Fruit fly (Drosophila melanogaster) whole organism, prepupa: ENCODE measurements around the gene CG18088.

Experiments used
- Blimp-1 ChIP-seq: fragments of 200-800 bp; sonication (Bioruptor generic); optimal IDR thresholded peaks from 3 replicates; lab custom pipeline; 2017; ENCODE audit warnings: missing biosample characterization, missing genetic modification characterization, mild to moderate bottlenecking, moderate library complexity, missing genetic modification reagents
- CG10631 ChIP-seq: fragments of 200-800 bp; sonication (Bioruptor generic); optimal IDR thresholded peaks from 2 replicates; lab custom pipeline; 2016; ENCODE audit warnings: missing biosample characterization, missing genetic modification characterization
- CG11762 ChIP-seq: fragments of 200-800 bp; sonication (Bioruptor generic); optimal IDR thresholded peaks from 3 replicates; lab custom pipeline; 2016; ENCODE audit warnings: missing biosample characterization, missing genetic modification characterization; ENCODE audit not compliant: insufficient read depth
- CG11902 ChIP-seq: fragments of 200-800 bp; sonication (Bioruptor generic); optimal IDR thresholded peaks from 3 replicates; lab custom pipeline; 2016; ENCODE audit warnings: missing biosample characterization, missing genetic modification characterization
- CG15336 ChIP-seq: fragments of 200-800 bp; sonication (Bioruptor generic); IDR thresholded peaks from 2 replicates; pipeline ENCODE4 v1.3.6; 2022; ENCODE audit warnings: missing biosample characterization, missing genetic modification characterization
- CG3032 ChIP-seq: fragments of 200-800 bp; optimal IDR thresholded peaks from 2 replicates; lab custom pipeline; 2019; ENCODE audit warnings: missing biosample characterization, mild to moderate bottlenecking, missing genetic modification characterization, moderate library complexity
- CG31627 ChIP-seq: fragments of 200-800 bp; sonication (Bioruptor generic); optimal IDR thresholded peaks from 3 replicates; lab custom pipeline; 2016; ENCODE audit warnings: missing biosample characterization, missing genetic modification characterization
- CG34406 ChIP-seq: fragments of 200-800 bp; sonication (Bioruptor generic); optimal IDR thresholded peaks from 3 replicates; lab custom pipeline; 2016; ENCODE audit warnings: missing biosample characterization, missing genetic modification characterization
- CG4318 ChIP-seq: fragments of 200-800 bp; sonication (Bioruptor generic); optimal IDR thresholded peaks from 3 replicates; lab custom pipeline; 2017; ENCODE audit warnings: missing biosample characterization, mild to moderate bottlenecking, missing genetic modification characterization
- CG6808 ChIP-seq: fragments of 200-800 bp; sonication (Bioruptor generic); optimal IDR thresholded peaks from 3 replicates; lab custom pipeline; 2017; ENCODE audit warnings: missing biosample characterization, missing genetic modification characterization, mild to moderate bottlenecking, moderate library complexity, missing genetic modification reagents
- CG7368 ChIP-seq: fragments of 200-800 bp; sonication (Bioruptor generic); optimal IDR thresholded peaks from 3 replicates; lab custom pipeline; 2016; ENCODE audit warnings: missing biosample characterization, missing genetic modification characterization
- CG8632 ChIP-seq: fragments of 200-800 bp; sonication (Bioruptor generic); optimal IDR thresholded peaks from 3 replicates; lab custom pipeline; 2016; ENCODE audit warnings: missing biosample characterization, missing genetic modification characterization
- Eip78C ChIP-seq: fragments of 200-800 bp; sonication (Bioruptor generic); peaks from one replicate; lab custom pipeline; 2016; ENCODE audit warnings: missing biosample characterization, missing genetic modification characterization
- Ets96B ChIP-seq: fragments of 200-800 bp; optimal IDR thresholded peaks from 2 replicates; lab custom pipeline; 2019; ENCODE audit warnings: missing biosample characterization, mild to moderate bottlenecking, missing genetic modification characterization, moderate library complexity
- Gug ChIP-seq: fragments of 200-800 bp; sonication (Bioruptor generic); IDR thresholded peaks from 2 replicates; pipeline ENCODE4 v1.3.6; 2022; ENCODE audit warnings: missing biosample characterization, missing genetic modification characterization
- Hr38 ChIP-seq: sonication (Bioruptor generic); optimal IDR thresholded peaks from 2 replicates; lab custom pipeline; 2016; ENCODE audit warnings: missing biosample characterization, missing genetic modification characterization
- Hr39 ChIP-seq: fragments of 200-800 bp; sonication (Bioruptor generic); optimal IDR thresholded peaks from 2 replicates; lab custom pipeline; 2016; ENCODE audit warnings: missing biosample characterization, missing genetic modification characterization
- Hr4 ChIP-seq: fragments of 200-800 bp; sonication (Bioruptor generic); optimal IDR thresholded peaks from 3 replicates; lab custom pipeline; 2016; ENCODE audit warnings: missing biosample characterization, missing genetic modification characterization
- Lpt ChIP-seq: fragments of 200-800 bp; sonication (Bioruptor generic); optimal IDR thresholded peaks from 3 replicates; lab custom pipeline; 2016; ENCODE audit warnings: missing biosample characterization, missing genetic modification characterization
- Sox102F ChIP-seq: fragments of 200-800 bp; sonication (Bioruptor generic); optimal IDR thresholded peaks from 2 replicates; lab custom pipeline; 2016; ENCODE audit warnings: missing biosample characterization, mild to moderate bottlenecking, missing genetic modification characterization
- Sox15 ChIP-seq: fragments of 200-800 bp; sonication (Bioruptor generic); optimal IDR thresholded peaks from 3 replicates; lab custom pipeline; 2016; ENCODE audit warnings: missing biosample characterization, missing genetic modification characterization
- cyc ChIP-seq: fragments of 200-800 bp; sonication (Bioruptor generic); optimal IDR thresholded peaks from 3 replicates; lab custom pipeline; 2016; ENCODE audit warnings: missing biosample characterization, missing genetic modification characterization
- dsx ChIP-seq: fragments of 200-800 bp; optimal IDR thresholded peaks from 3 replicates; lab custom pipeline; 2019; ENCODE audit warnings: missing biosample characterization, mild to moderate bottlenecking, missing genetic modification characterization, moderate library complexity; ENCODE audit not compliant: poor library complexity, severe bottlenecking
- fd85E ChIP-seq: fragments of 200-800 bp; sonication (Bioruptor generic); optimal IDR thresholded peaks from 3 replicates; lab custom pipeline; 2016; ENCODE audit warnings: missing biosample characterization, missing genetic modification characterization
- fkh ChIP-seq: fragments of 200-800 bp; sonication (Bioruptor generic); optimal IDR thresholded peaks from 3 replicates; lab custom pipeline; 2017; ENCODE audit warnings: missing biosample characterization, mild to moderate bottlenecking, missing genetic modification characterization, moderate library complexity
- lz ChIP-seq: fragments of 200-800 bp; sonication (Bioruptor generic); optimal IDR thresholded peaks from 3 replicates; lab custom pipeline; 2016; ENCODE audit warnings: missing biosample characterization, missing genetic modification characterization
- net ChIP-seq: fragments of 200-800 bp; sonication (Bioruptor generic); optimal IDR thresholded peaks from 3 replicates; lab custom pipeline; 2016; ENCODE audit warnings: missing biosample characterization, missing genetic modification characterization
- pdm3 ChIP-seq: fragments of 200-800 bp; sonication (Bioruptor generic); optimal IDR thresholded peaks from 3 replicates; lab custom pipeline; 2016; ENCODE audit warnings: missing biosample characterization, missing genetic modification characterization
- spab ChIP-seq: fragments of 200-800 bp; sonication (Bioruptor generic); optimal IDR thresholded peaks from 2 replicates; lab custom pipeline; 2017; ENCODE audit warnings: missing biosample characterization, mild to moderate bottlenecking, missing genetic modification characterization, missing genetic modification reagents
- svp ChIP-seq: fragments of 200-800 bp; sonication (Bioruptor generic); peaks from one replicate; lab custom pipeline; 2016; ENCODE audit warnings: missing biosample characterization, missing genetic modification characterization

The CG18088 gene

DNA sequence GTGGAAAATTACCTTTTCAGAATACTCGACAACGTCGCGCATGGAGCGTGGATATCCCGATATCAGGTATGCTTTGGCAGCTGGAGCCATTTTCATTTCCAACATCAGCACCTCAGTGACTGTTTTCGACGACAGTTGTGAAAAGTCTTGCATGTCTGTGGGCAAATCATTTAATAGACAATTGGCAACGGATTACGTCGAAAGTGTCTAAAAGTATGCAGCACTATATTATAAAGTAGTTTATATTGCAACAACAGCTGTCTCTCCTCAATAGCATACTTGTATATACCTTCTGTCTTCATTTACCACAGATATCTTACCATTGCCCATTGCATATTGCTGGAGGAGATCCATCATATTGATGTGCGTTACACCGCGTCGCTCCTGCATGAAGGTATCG is 5.6 kb downstream of the CG18088 start:
- TF ChIP-seq Sox102F (GFP tag; lab: Kevin White, UChicago), result no peak
- no peak for TF ChIP-seq fd85E
- no peak for TF ChIP-seq CG10631 (GFP tag; lab: Kevin White, UChicago)
- no peak for TF ChIP-seq CG11902 (GFP tag; lab: Kevin White, UChicago)
- TF ChIP-seq CG6808 (GFP tag; lab: Kevin White, UChicago), result no peak
- TF ChIP-seq CG11762, result no peak

dm6 chr2L:8974506-8974905 is 7.2 kb downstream of the CG18088 start:
- TF ChIP-seq CG15336 (GFP tag; lab: Robert Waterston, UW), result no peak
- no peak for TF ChIP-seq CG34406
- no peak for TF ChIP-seq CG10631 (GFP tag; lab: Kevin White, UChicago)
- TF ChIP-seq cyc, result no peak
- no peak for TF ChIP-seq svp
- TF ChIP-seq dsx (GFP tag; lab: Kevin White, UChicago), result no peak

dm6 chr2L:8975328-8975727 is 8.0 kb downstream of the CG18088 start, which contains the start of gene CG9541:
TSS of gene CG9541 (minus strand) at chr2L:8975428.
- TF ChIP-seq Hr39 (GFP tag; lab: Kevin White, UChicago) (no peak), net (GFP tag; lab: Kevin White, UChicago) (no peak), Hr38 (GFP tag; lab: Kevin White, UChicago) (no peak), Hr4 (no peak), spab (GFP tag; lab: Kevin White, UChicago) (no peak), Gug (GFP tag; lab: Robert Waterston, UW) (no peak)

DNA sequence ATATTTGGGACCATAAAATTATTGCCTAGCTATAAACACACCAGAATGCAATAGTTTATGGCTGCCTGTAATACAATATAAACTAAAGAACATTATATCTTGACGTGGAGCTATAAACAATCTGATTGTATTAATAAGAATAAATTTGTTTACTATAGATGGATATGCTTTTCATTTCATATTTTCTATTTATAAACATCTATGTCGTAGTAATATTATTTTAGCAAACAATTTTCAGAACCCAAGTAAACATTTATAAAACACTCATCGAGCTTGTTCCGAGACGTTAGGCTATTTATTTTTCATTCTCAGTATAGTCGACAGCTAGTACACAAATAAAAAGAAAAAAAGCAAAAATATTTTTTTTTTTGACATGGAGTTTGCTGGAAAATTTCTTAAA is 13.0 kb downstream of the CG18088 start, which contains the start of gene CG18662:
Gene CG18662 (plus strand): TSS at position 301 of the 400 bp plus-strand sequence.
- no peak for TF ChIP-seq Blimp-1 (GFP tag; lab: Kevin White, UChicago)
- TF ChIP-seq CG31627 (GFP tag; lab: Kevin White, UChicago), result no peak
- TF ChIP-seq dsx (GFP tag; lab: Kevin White, UChicago), result no peak
- no peak for TF ChIP-seq CG7368 (GFP tag; lab: Kevin White, UChicago)
- no peak for TF ChIP-seq CG8632
- TF ChIP-seq pdm3, result no peak
- TF ChIP-seq Ets96B (tag; lab: Kevin White, UChicago), result no peak
- TF ChIP-seq Hr38 (GFP tag; lab: Kevin White, UChicago), result no peak
- TF ChIP-seq spab (GFP tag; lab: Kevin White, UChicago), result no peak
- no peak for TF ChIP-seq CG11762
- no peak for TF ChIP-seq CG6808 (GFP tag; lab: Kevin White, UChicago)
- no peak for TF ChIP-seq CG3032 (tag; lab: Kevin White, UChicago)
- no peak for TF ChIP-seq Sox102F (GFP tag; lab: Kevin White, UChicago)
- TF ChIP-seq, all 60 proteins: peak for 0

dm6 chr2L:8982584-8983302 is 15.4 kb downstream of the CG18088 start:
- TF ChIP-seq Sox15 (GFP tag; lab: Kevin White, UChicago) (no peak), fkh (GFP tag; lab: Kevin White, UChicago) (peak; percentile 47), Eip78C (GFP tag; lab: Kevin White, UChicago) (peak; percentile 15), CG11902 (GFP tag; lab: Kevin White, UChicago) (no peak), CG4318 (no peak), Lpt (GFP tag; lab: Kevin White, UChicago) (no peak), lz (GFP tag; lab: Kevin White, UChicago) (no peak)
- TF ChIP-seq, all 60 proteins: peak for 2
